Worm (Caenorhabditis elegans): ENCODE data around the gene E04F6.15.

E04F6.15 gene

ce11 chrII:7171305-7171998 is 38.6 kb downstream of the E04F6.15 start, which contains the start of gene dyf-13:
TSS of gene dyf-13 (minus strand) at chrII:7171355.
- TF ChIP-seq nhr-129 (tag; optimal IDR thresholded peaks at IDR 0.05) = no peak
- TF ChIP-seq mab-5 (tag; optimal IDR thresholded peaks at IDR 0.05) = no peak
- no peak for TF ChIP-seq crh-2 (tag; optimal IDR thresholded peaks at IDR 0.05)
- TF ChIP-seq nhr-77 (tag; optimal IDR thresholded peaks at IDR 0.05) = no peak
- TF ChIP-seq skn-1 (tag; optimal IDR thresholded peaks at IDR 0.05) = no peak
- no peak for TF ChIP-seq ztf-11 (tag; optimal IDR thresholded peaks at IDR 0.05)
- TF ChIP-seq nhr-21 (tag; optimal IDR thresholded peaks at IDR 0.05) = no peak
- TF ChIP-seq ceh-16 (tag; optimal IDR thresholded peaks at IDR 0.05) = no peak
- no peak for TF ChIP-seq mbf-1 (tag; optimal IDR thresholded peaks at IDR 0.05)
- TF ChIP-seq lin-11 (tag; optimal IDR thresholded peaks at IDR 0.05) = no peak
- no peak for TF ChIP-seq mdl-1 (tag; optimal IDR thresholded peaks at IDR 0.05)
- no peak for TF ChIP-seq unc-55 (GFP tag; optimal IDR thresholded peaks at IDR 0.05)
- no peak for TF ChIP-seq Y55F3AM.14 (GFP tag; optimal IDR thresholded peaks at IDR 0.05)
- no peak for TF ChIP-seq lin-13 (GFP tag; optimal IDR thresholded peaks at IDR 0.05)
- no peak for TF ChIP-seq sma-3 (GFP tag; optimal IDR thresholded peaks at IDR 0.05)
- no peak for TF ChIP-seq ZK546.5 (tag; optimal IDR thresholded peaks at IDR 0.05)
- TF ChIP-seq elt-1 (tag; optimal IDR thresholded peaks at IDR 0.05) = no peak
- TF ChIP-seq nhr-11 (tag; optimal IDR thresholded peaks at IDR 0.05) = no peak
- TF ChIP-seq ztf-1 (GFP tag; conservative IDR thresholded peaks at IDR 0.05) = no peak

- TF ChIP-seq egl-27 (tag; optimal IDR thresholded peaks at IDR 0.05) (no peak), nhr-129 (tag; optimal IDR thresholded peaks at IDR 0.05) (no peak), crh-2 (tag; optimal IDR thresholded peaks at IDR 0.05) (no peak), ztf-4 (tag; optimal IDR thresholded peaks at IDR 0.05) (no peak), nhr-25 (tag; optimal IDR thresholded peaks at IDR 0.05) (no peak), nhr-11 (tag; optimal IDR thresholded peaks at IDR 0.05) (no peak), ceh-82 (tag; optimal IDR thresholded peaks at IDR 0.05) (no peak), nhr-6 (tag; optimal IDR thresholded peaks at IDR 0.05) (no peak), ztf-1 (GFP tag; conservative IDR thresholded peaks at IDR 0.05) (no peak), nhr-10 (tag; optimal IDR thresholded peaks at IDR 0.05) (no peak), ceh-16 (tag; optimal IDR thresholded peaks at IDR 0.05) (no peak), R02D3.7 (tag; optimal IDR thresholded peaks at IDR 0.05) (no peak), lin-39 (tag; optimal IDR thresholded peaks at IDR 0.05) (no peak), skn-1 (tag; optimal IDR thresholded peaks at IDR 0.05) (no peak), fos-1 (tag; optimal IDR thresholded peaks at IDR 0.05) (no peak), ama-1 (optimal IDR thresholded peaks at IDR 0.05) (no peak), gmeb-1 (tag; optimal IDR thresholded peaks at IDR 0.05) (no peak), ztf-11 (tag; optimal IDR thresholded peaks at IDR 0.05) (no peak), nhr-23 (tag; optimal IDR thresholded peaks at IDR 0.05) (no peak)
Measured at ce11 chrII:7168712-7169111, 41.4 kb downstream of the E04F6.15 start, which contains the start of gene col-36. TSS of gene col-36 (minus strand) at chrII:7168812.

ce11 chrII:7166768-7167167 is 43.3 kb downstream of the E04F6.15 start:
- TF ChIP-seq fos-1 (tag; optimal IDR thresholded peaks at IDR 0.05) (peak; percentile 81), crh-2 (tag; optimal IDR thresholded peaks at IDR 0.05) (peak; percentile 21), nhr-23 (tag; optimal IDR thresholded peaks at IDR 0.05) (no peak), sma-9 (GFP tag; optimal IDR thresholded peaks at IDR 0.05) (peak; percentile 46), sma-9 (tag; optimal IDR thresholded peaks at IDR 0.05) (no peak)

DNA sequence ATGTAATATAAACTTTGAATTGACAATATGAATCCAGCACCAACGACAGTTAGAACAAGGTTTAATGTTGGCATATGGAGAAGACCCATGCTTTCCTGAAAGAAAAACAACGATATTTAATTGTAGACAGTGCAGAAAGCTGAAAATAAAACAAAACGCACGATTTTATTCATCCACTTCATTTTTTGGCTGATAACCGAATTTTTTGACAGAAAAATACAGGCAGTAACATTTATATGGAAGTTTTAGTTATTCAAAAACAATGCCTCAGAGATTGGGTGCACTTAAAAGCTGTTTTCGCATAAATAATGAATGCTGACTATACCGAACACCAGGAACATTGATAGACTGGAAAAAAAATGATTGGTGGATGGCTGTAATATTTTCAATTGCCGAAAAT is 44.3 kb downstream of the E04F6.15 start, which contains the start of gene mfsd-13.2:
Gene mfsd-13.2 (minus strand): TSS at position 101 of the 400 bp plus-strand sequence.
- no peak for TF ChIP-seq crh-2 (tag; optimal IDR thresholded peaks at IDR 0.05)
- no peak for TF ChIP-seq nhr-6 (tag; optimal IDR thresholded peaks at IDR 0.05)
- no peak for TF ChIP-seq lin-13 (GFP tag; optimal IDR thresholded peaks at IDR 0.05)
- no peak for TF ChIP-seq unc-55 (GFP tag; optimal IDR thresholded peaks at IDR 0.05)
- TF ChIP-seq nhr-237 (tag; optimal IDR thresholded peaks at IDR 0.05) = no peak
- no peak for TF ChIP-seq ama-1 (optimal IDR thresholded peaks at IDR 0.05)
- no peak for TF ChIP-seq dmd-4 (tag; optimal IDR thresholded peaks at IDR 0.05)
- TF ChIP-seq alr-1 (tag; optimal IDR thresholded peaks at IDR 0.05) = no peak
- no peak for TF ChIP-seq F13H6.1 (tag; optimal IDR thresholded peaks at IDR 0.05)
- TF ChIP-seq nhr-25 (tag; optimal IDR thresholded peaks at IDR 0.05) = no peak
- TF ChIP-seq lsy-2 (tag; optimal IDR thresholded peaks at IDR 0.05) = no peak
- TF ChIP-seq egl-27 (tag; optimal IDR thresholded peaks at IDR 0.05) = no peak

All from whole organism, L2 larva.